Worm (Caenorhabditis elegans) whole organism, late embryonic: ENCODE measurements around the gene gnrr-3.

ENCODE experiments used
- C08G9.2 ChIP-seq: sonication (generic microtip); optimal IDR thresholded peaks from 2 replicates; lab custom pipeline; 2016; ENCODE audit warnings: mild to moderate bottlenecking, missing genetic modification characterization, moderate library complexity, missing compliant biosample characterization
- F13H6.1 ChIP-seq: sonication (generic microtip); optimal IDR thresholded peaks from 2 replicates; lab custom pipeline; 2016; ENCODE audit warnings: missing genetic modification characterization, missing compliant biosample characterization
- K02D7.2 ChIP-seq: sonication (generic microtip); optimal IDR thresholded peaks from 2 replicates; lab custom pipeline; 2017; ENCODE audit warnings: mild to moderate bottlenecking, missing genetic modification characterization, missing compliant biosample characterization
- K09A11.1 ChIP-seq: sonication (generic microtip); optimal IDR thresholded peaks from 2 replicates; lab custom pipeline; 2017; ENCODE audit warnings: antibody characterized with exemption, mild to moderate bottlenecking, missing genetic modification characterization, missing compliant biosample characterization; ENCODE audit not compliant: insufficient read depth
- elt-2 ChIP-seq: sonication (generic microtip); optimal IDR thresholded peaks from 2 replicates; lab custom pipeline; 2016; ENCODE audit warnings: missing genetic modification reagents, missing genetic modification characterization, missing compliant biosample characterization
- pag-3 ChIP-seq: sonication (generic microtip); optimal IDR thresholded peaks from 2 replicates; lab custom pipeline; 2016; ENCODE audit warnings: missing compliant biosample characterization, missing genetic modification characterization, borderline replicate concordance
- pha-4 ChIP-seq: fragments of 150-350 bp; optimal IDR thresholded peaks from 2 replicates; lab custom pipeline; 2018; ENCODE audit warnings: missing biosample characterization, missing genetic modification reagents, missing genetic modification characterization
- pqm-1 ChIP-seq: sonication (generic microtip); optimal IDR thresholded peaks from 2 replicates; lab custom pipeline; 2016; ENCODE audit warnings: missing genetic modification characterization, missing compliant biosample characterization
- sdc-2 ChIP-seq: sonication (generic microtip); optimal IDR thresholded peaks from 2 replicates; lab custom pipeline; 2016; ENCODE audit warnings: missing genotype, missing genetic modification characterization, missing compliant biosample characterization
- sox-2 ChIP-seq: fragments of 200-800 bp; sonication (Bioruptor generic); IDR thresholded peaks from 2 replicates; pipeline ENCODE4 v1.3.6; 2022; ENCODE audit warnings: missing genetic modification reagents, missing genetic modification characterization, missing compliant biosample characterization
- tbx-2 ChIP-seq: sonication (generic microtip); optimal IDR thresholded peaks from 2 replicates; lab custom pipeline; 2016; ENCODE audit warnings: missing genetic modification characterization, missing compliant biosample characterization

- no peak for TF ChIP-seq tbx-2 (tag; lab: Kevin White, UChicago)
- TF ChIP-seq sox-2 (GFP tag; lab: Robert Waterston, UW) = no peak
- no peak for TF ChIP-seq elt-2 (tag; lab: Kevin White, UChicago)
- TF ChIP-seq pha-4 (tag; lab: Kevin White, UChicago) = no peak
- TF ChIP-seq pag-3 (tag; lab: Kevin White, UChicago) = no peak
- no peak for TF ChIP-seq sdc-2 (tag; lab: Kevin White, UChicago)
- no peak for TF ChIP-seq K02D7.2
- no peak for TF ChIP-seq F13H6.1 (tag; lab: Kevin White, UChicago)
- TF ChIP-seq K09A11.1 = no peak
- TF ChIP-seq pqm-1 (tag; lab: Kevin White, UChicago) = no peak
- no peak for TF ChIP-seq C08G9.2
Measured at ce11 chrX:10058332-10058731, 9.1 kb downstream of the gnrr-3 start, which contains the start of gene ZC373.2.
